Fruit fly (Drosophila melanogaster) whole organism, prepupa: ENCODE results near the gene CHKov1.

ENCODE experiments used
- CG34406 ChIP-seq: fragments of 200-800 bp; sonication (Bioruptor generic); optimal IDR thresholded peaks from 3 replicates; lab custom pipeline; 2016; ENCODE audit warnings: missing biosample characterization, missing genetic modification characterization
- Eip93F ChIP-seq: fragments of 200-800 bp; sonication (Bioruptor generic); optimal IDR thresholded peaks from 2 replicates; lab custom pipeline; 2016; ENCODE audit warnings: missing biosample characterization, mild to moderate bottlenecking, missing genetic modification characterization
- Smox ChIP-seq: fragments of 200-800 bp; sonication (Bioruptor generic); optimal IDR thresholded peaks from 3 replicates; lab custom pipeline; 2016; ENCODE audit warnings: missing biosample characterization, missing genetic modification characterization
- eg ChIP-seq: fragments of 200-800 bp; sonication (Bioruptor generic); IDR thresholded peaks from 3 replicates; pipeline ENCODE4 v1.3.6; 2022; ENCODE audit warnings: missing biosample characterization, missing genetic modification characterization
- fkh ChIP-seq: fragments of 200-800 bp; sonication (Bioruptor generic); optimal IDR thresholded peaks from 3 replicates; lab custom pipeline; 2017; ENCODE audit warnings: missing biosample characterization, mild to moderate bottlenecking, missing genetic modification characterization, moderate library complexity
- ss ChIP-seq, 2 experiments: fragments of 200-800 bp; sonication (Bioruptor generic); optimal IDR thresholded peaks; 2 replicates in 1 of 2; 3 replicates in 1 of 2; lab custom pipeline; 2017 to 2018; ENCODE audit warnings: mild to moderate bottlenecking in 2 of 2, missing biosample characterization in 2 of 2, missing genetic modification characterization in 2 of 2, moderate library complexity in 1 of 2

DNA sequence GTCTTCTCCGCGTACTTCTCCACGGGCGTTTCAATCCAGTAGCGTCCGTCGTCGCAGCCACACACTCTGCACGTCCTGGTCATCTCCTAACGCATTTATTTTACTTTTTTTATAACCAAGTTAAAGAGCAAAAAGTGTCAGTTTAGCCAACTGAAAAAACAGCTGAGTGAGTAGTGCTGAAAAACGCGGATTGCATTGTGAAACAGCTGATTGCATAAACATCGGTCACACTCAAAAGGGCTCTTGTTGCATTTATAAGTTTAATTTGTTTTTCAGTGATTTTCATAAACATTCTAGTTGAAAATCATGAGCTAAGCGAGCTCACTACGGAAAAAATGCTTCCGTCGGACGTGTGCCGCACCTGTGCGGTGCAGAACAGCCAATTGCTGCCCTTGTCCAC, 5.9 kb upstream of the CHKov1 start, which contains the start of the genes CG10669 and CG11902:
- TF ChIP-seq CG34406 (GFP tag; lab: Kevin White, UChicago) (no peak), Smox (no peak), fkh (GFP tag; lab: Kevin White, UChicago) (no peak), ss (GFP tag; optimal IDR thresholded peaks at IDR 0.05; lab: Kevin White, UChicago) (no peak), Eip93F (GFP tag; lab: Kevin White, UChicago) (no peak), eg (GFP tag; lab: Robert Waterston, UW) (no peak)
